Fruit fly (Drosophila melanogaster) Kc167 (cell line): ENCODE measurements around the gene HSPBAP1.

Experiments
- Myc ChIP-seq: fragments of >200 bp; optimal IDR thresholded peaks from 2 replicates; lab custom pipeline; 2017; ENCODE audit warnings: missing external identifiers
- Sin3A ChIP-seq: fragments of >200 bp; optimal IDR thresholded peaks from 2 replicates; lab custom pipeline; 2018; ENCODE audit warnings: missing external identifiers
- h ChIP-seq: fragments of >200 bp; optimal IDR thresholded peaks from 3 replicates; lab custom pipeline; 2018; ENCODE audit warnings: missing external identifiers
- insv ChIP-seq: fragments of >200 bp; optimal IDR thresholded peaks from 3 replicates; lab custom pipeline; 2018; ENCODE audit warnings: missing external identifiers
- psq ChIP-seq: fragments of >200 bp; optimal IDR thresholded peaks from 2 replicates; lab custom pipeline; 2017; ENCODE audit warnings: missing external identifiers
- ttk ChIP-seq: sonication (Bioruptor generic); optimal IDR thresholded peaks from 2 replicates; lab custom pipeline; 2017; ENCODE audit warnings: missing external identifiers

HSPBAP1 gene

DNA sequence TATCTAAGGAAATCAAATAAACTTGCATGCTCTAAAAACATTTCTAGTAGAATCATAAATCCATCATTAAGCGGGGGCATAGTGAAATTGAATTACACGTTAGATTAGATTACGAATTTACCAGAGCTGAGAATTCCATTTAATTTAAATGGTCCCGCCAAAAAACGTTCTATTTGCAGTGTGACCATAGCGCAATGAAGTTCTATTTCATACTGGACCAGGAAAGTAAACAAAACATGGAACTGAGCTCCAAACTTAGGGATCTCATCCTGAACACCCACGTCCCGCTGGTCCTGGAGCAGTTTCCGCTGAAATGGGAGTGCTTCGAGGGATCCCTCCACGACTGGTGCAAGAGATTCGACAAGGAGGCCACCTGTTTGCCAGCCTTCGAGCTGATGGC is at the start of gene HSPBAP1:
Gene HSPBAP1, plus strand, starts transcription at position 217 of the 400 bp plus-strand sequence.
- TF ChIP-seq psq (lab: Kevin White, UChicago) = no peak
- no peak for TF ChIP-seq Myc (lab: Kevin White, UChicago)
- no peak for TF ChIP-seq Sin3A (lab: Kevin White, UChicago)
- TF ChIP-seq insv (lab: Kevin White, UChicago) = no peak
- no peak for TF ChIP-seq ttk
- no peak for TF ChIP-seq h

dm6 chr3R:27647817-27648216 is 47.2 kb upstream of the HSPBAP1 start:
- TF ChIP-seq Myc (lab: Kevin White, UChicago) (no peak), insv (lab: Kevin White, UChicago) (no peak), ttk (no peak), psq (lab: Kevin White, UChicago) (no peak), h (no peak), Sin3A (lab: Kevin White, UChicago) (no peak)

- TF ChIP-seq ttk (no peak), Myc (lab: Kevin White, UChicago) (no peak), h (no peak)
Observed at dm6 chr3R:27651710-27652109, 43.3 kb upstream of the HSPBAP1 start.

DNA sequence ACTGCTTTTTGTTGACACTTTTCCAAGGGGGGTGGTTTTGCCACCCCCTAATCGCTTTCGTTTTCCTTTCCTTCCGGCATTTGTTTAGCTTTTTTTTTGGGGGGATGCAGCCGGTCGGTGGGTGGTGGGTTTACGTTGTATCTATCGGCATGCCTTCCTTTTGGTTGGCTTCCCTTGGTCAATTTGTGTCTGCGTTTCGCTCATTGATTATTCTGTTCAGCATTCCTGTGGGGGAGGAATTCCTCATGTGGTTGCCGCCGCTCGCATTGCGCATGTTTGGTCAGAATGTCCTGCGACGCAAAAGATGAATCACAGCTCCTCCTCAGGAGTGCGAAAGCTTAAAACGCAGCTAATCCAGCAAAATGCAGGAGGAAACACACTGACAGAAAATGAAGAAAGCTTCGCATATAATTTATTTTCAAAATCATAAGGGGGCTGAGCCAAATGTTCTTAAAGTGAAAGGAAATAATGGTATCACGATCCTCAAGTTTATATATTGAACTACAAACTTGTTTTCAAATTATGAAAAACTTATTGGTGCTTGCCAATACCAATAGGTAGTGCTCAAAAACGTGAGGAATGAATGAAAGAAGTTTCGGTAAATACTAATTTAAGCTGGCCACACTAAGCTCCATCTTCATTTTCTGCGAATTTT is 42.8 kb upstream of the HSPBAP1 start, which contains the start of gene RpS10a:
Gene RpS10a, plus strand, starts transcription at position 605 of the 655 bp plus-strand sequence.
- TF ChIP-seq Sin3A (lab: Kevin White, UChicago) (no peak), psq (lab: Kevin White, UChicago) (no peak), h (no peak), ttk (no peak), insv (lab: Kevin White, UChicago) (no peak), Myc (lab: Kevin White, UChicago) (no peak)

DNA sequence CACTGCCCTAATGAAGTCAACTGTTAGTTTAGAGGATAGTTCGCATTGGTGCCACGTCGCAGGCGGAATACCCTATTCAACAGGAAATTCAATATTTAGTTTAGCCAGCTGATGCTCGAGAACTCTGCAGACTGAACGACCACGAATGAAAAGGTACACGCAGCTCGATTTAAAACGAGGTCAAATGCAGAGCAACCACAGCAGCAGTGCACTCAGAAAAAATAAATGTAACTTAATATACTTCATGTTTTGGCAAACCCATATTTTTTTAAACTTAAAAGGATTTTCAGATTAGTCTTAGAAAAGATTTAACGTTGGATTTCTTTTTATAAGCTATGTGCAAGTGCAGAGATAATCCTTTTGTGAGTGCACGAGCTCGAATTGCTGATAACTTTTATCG is 39.9 kb upstream of the HSPBAP1 start:
- TF ChIP-seq Myc (lab: Kevin White, UChicago) = no peak
- no peak for TF ChIP-seq h
- no peak for TF ChIP-seq ttk
- no peak for TF ChIP-seq insv (lab: Kevin White, UChicago)
- TF ChIP-seq psq (lab: Kevin White, UChicago) = no peak
- no peak for TF ChIP-seq Sin3A (lab: Kevin White, UChicago)

- TF ChIP-seq Myc (lab: Kevin White, UChicago) (no peak), Sin3A (lab: Kevin White, UChicago) (no peak), psq (lab: Kevin White, UChicago) (no peak)
Observed at dm6 chr3R:27656686-27657535, 38.1 kb upstream of the HSPBAP1 start, which contains the start of gene tau. Gene tau (minus strand): TSS chr3R:27656996.

dm6 chr3R:27660127-27660579 is 34.9 kb upstream of the HSPBAP1 start, which contains the start of gene Mlc1:
Gene Mlc1 (minus strand): TSS chr3R:27660177.
- TF ChIP-seq insv (lab: Kevin White, UChicago) (no peak), psq (lab: Kevin White, UChicago) (no peak), ttk (no peak), Sin3A (lab: Kevin White, UChicago) (no peak), Myc (lab: Kevin White, UChicago) (no peak), h (no peak)

- TF ChIP-seq Myc (lab: Kevin White, UChicago) = no peak
- no peak for TF ChIP-seq h
- no peak for TF ChIP-seq ttk
Observed at dm6 chr3R:27661389-27661788, 33.6 kb upstream of the HSPBAP1 start.

- TF ChIP-seq psq (lab: Kevin White, UChicago) (no peak), ttk (no peak), insv (lab: Kevin White, UChicago) (no peak), Sin3A (lab: Kevin White, UChicago) (no peak), Myc (lab: Kevin White, UChicago) (no peak), h (no peak)
Observed at dm6 chr3R:27661971-27662489, 33.0 kb upstream of the HSPBAP1 start, which contains the start of gene unc80. Gene unc80 (plus strand): TSS chr3R:27662439.

DNA sequence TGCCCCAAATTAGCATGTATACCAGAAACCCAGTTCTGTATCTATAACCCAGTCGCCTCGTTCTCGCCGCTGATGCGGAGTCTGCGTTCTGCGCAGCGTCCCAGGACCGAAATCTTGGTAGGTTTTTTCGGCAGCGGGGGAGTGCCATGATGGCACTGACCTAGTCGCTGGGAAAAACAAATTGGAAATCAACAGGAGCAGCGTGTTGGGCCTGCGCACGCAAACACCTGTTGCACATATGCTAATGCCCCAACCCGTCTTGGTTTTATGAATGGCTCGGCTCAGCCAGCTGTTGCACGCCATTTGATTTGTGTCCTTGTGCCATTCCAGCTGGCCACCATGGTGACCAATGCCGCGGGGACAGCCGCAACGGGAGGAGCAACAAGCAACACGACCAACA is 32.2 kb upstream of the HSPBAP1 start:
- TF ChIP-seq insv (lab: Kevin White, UChicago) (no peak), h (no peak), Sin3A (lab: Kevin White, UChicago) (no peak), ttk (no peak), psq (lab: Kevin White, UChicago) (no peak), Myc (lab: Kevin White, UChicago) (no peak)

dm6 chr3R:27677174-27677726 is 17.8 kb upstream of the HSPBAP1 start, which contains the start of gene Hsdl2:
Gene Hsdl2 (plus strand): TSS chr3R:27677522.
- TF ChIP-seq Myc (lab: Kevin White, UChicago) (no peak), ttk (no peak), Sin3A (lab: Kevin White, UChicago) (no peak), h (no peak), insv (lab: Kevin White, UChicago) (no peak), psq (lab: Kevin White, UChicago) (no peak)

dm6 chr3R:27679019-27679418 is 16.0 kb upstream of the HSPBAP1 start, which contains the start of gene CG12883:
Gene CG12883 (plus strand): TSS chr3R:27679291.
- no peak for TF ChIP-seq psq (lab: Kevin White, UChicago)
- TF ChIP-seq Myc (lab: Kevin White, UChicago) = no peak
- no peak for TF ChIP-seq ttk
- no peak for TF ChIP-seq insv (lab: Kevin White, UChicago)
- no peak for TF ChIP-seq Sin3A (lab: Kevin White, UChicago)
- TF ChIP-seq h = no peak
